Worm (Caenorhabditis elegans): ENCODE measurements around the gene ZK596.2.

ZK596.2 gene

DNA sequence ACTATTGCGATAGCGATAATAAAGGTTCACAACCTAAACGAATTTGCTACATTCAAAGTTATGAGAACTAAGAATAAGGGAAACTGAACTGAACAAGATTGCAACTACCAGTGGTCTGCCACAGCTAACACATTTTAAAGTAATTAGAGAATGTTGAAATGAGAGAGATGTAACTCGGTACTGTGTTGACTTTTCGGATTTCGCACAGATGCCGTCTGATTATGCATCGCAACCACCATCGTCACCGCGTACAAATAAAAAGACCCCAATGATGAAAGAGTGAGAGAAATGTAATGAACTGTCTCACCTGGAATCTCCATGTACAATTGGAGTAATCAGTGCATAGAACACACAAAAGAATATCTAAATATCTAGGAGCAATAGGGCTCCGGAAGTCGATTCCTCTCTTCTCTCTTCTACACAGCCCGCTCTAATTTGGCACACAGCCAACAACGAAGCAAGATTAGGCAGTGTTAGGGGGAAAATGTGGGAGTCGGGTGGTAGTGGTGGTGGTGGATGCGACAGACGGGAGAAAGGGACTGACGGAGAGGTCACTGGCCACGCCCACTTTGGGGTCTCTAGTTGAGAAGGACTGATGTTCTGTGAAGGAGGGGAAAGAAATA, 40.4 kb downstream of the ZK596.2 start, which contains the start of gene F13E9.11:
TSS of gene F13E9.11 (minus strand) at position 507 of the 623 bp plus-strand sequence.
- TF ChIP-seq cnd-1 (tag; optimal IDR thresholded peaks at IDR 0.05) (peak; percentile 71), ztf-11 (tag; optimal IDR thresholded peaks at IDR 0.05) (peak; percentile 7), ceh-43 (GFP tag; optimal IDR thresholded peaks at IDR 0.05) (no peak), ces-1 (GFP tag; optimal IDR thresholded peaks at IDR 0.05) (peak; percentile 37), mep-1 (tag; optimal IDR thresholded peaks at IDR 0.05) (peak; percentile 43)

DNA sequence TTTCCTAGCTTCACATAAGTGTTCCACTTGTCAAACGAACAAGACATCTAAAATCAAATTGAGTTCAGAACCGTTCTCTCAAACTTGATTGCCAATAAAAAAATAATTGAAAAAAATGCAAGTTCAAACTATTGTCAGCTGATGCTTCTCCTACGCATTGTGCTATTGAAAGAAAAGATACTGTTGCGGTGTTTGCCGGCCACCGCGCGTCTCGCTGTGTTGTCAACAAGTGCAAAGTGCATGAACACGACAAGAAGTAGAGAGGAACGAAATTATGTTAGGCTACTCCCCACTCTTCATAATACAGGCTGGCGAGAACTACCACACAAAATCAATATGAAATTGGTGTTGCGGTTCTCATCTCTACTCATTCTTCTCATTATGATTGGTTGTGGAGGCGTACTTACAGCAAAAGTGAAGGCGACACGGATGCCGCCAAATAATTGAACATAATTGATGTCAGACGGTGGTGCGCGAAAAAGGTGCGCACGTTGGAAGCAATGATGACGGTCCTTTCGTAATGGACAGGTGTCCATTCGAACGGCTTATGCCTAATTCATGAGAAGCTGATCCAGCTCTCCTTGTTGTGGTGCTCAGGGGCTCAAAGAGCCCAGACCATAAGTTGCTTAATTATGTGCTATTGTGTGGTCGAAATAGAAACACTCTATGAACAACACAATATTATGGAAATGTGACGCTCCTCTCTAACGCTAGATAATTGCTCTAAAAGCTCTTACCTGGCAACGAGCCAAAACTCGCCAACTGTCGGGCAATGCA, 41.5 kb downstream of the ZK596.2 start:
- TF ChIP-seq ces-1 (GFP tag; optimal IDR thresholded peaks at IDR 0.05) (peak; percentile 18), hlh-1 (tag; optimal IDR thresholded peaks at IDR 0.05) (peak; percentile 2), mls-2 (tag; optimal IDR thresholded peaks at IDR 0.05) (peak; percentile 71), pha-4 (tag; optimal IDR thresholded peaks at IDR 0.05) (peak; percentile 59), ceh-43 (GFP tag; optimal IDR thresholded peaks at IDR 0.05) (peak; percentile 72), mab-5 (tag; optimal IDR thresholded peaks at IDR 0.05) (no peak), ham-2 (GFP tag; optimal IDR thresholded peaks at IDR 0.05) (peak; percentile 47), nhr-2 (tag; optimal IDR thresholded peaks at IDR 0.05) (no peak)

DNA sequence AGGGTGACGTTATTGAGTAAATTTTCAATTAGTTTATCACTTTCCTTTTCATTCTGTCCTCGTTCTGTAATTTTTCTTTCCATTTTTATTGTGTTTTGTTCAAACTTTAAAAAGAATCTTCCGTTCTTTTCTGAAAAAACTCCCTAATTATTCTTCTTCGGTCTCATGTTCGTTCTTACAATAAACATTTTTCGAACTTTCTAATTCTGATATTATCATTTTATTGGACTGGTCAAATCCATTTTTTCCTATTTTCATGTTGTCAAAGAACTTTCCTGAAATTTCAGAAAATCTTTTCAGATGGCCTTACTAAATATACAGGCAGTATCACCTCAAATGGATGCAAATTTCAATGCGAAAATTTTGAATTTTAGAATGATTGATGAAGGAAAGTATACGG, 45.1 kb downstream of the ZK596.2 start, which contains the start of gene nish-1:
TSS of gene nish-1 (plus strand) at position 301 of the 400 bp plus-strand sequence.
- TF ChIP-seq ham-2 (GFP tag; optimal IDR thresholded peaks at IDR 0.05), result no peak
- TF ChIP-seq snpc-4 (tag; optimal IDR thresholded peaks at IDR 0.05), result no peak
- TF ChIP-seq unc-120 (tag; optimal IDR thresholded peaks at IDR 0.05; ENCODE audit: poor library complexity, severe bottlenecking), result no peak
- TF ChIP-seq ztf-11 (tag; optimal IDR thresholded peaks at IDR 0.05), result no peak
- TF ChIP-seq flh-1 (GFP tag; optimal IDR thresholded peaks at IDR 0.05), result no peak
- TF ChIP-seq hlh-1 (tag; optimal IDR thresholded peaks at IDR 0.05), result no peak
- no peak for TF ChIP-seq ces-1 (GFP tag; optimal IDR thresholded peaks at IDR 0.05)
- no peak for TF ChIP-seq nhr-28 (tag; optimal IDR thresholded peaks at IDR 0.05)
- no peak for TF ChIP-seq M03D4.4 (tag; optimal IDR thresholded peaks at IDR 0.05)
- TF ChIP-seq bed-3 (GFP tag; optimal IDR thresholded peaks at IDR 0.05), result no peak
- TF ChIP-seq tbx-8 (GFP tag; optimal IDR thresholded peaks at IDR 0.05), result no peak
- TF ChIP-seq lin-13 (tag; optimal IDR thresholded peaks at IDR 0.05), result no peak
- no peak for TF ChIP-seq ceh-83 (GFP tag; optimal IDR thresholded peaks at IDR 0.05)
- TF ChIP-seq nhr-12 (tag; optimal IDR thresholded peaks at IDR 0.05), result no peak
- TF ChIP-seq unc-39 (tag; optimal IDR thresholded peaks at IDR 0.05), result no peak
- TF ChIP-seq blmp-1 (tag; optimal IDR thresholded peaks at IDR 0.05), result no peak

DNA sequence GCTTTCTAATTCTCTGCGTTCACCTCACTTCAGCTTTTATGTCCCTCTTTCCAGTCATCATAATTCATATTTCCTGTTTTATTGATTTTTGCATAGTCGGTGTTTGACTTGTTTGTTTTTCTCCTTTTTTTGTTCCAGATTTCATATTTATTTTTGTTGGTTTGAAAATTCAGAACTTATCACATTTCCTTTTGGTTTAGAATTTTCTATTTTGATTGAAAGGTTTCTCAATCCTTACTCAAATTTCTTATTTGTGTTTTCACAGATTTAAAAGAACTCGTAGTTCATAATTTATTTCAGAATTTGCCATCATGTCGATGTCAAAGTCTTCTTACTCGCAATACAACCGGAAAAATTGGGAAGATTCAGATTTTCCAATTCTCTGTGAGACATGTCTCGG, 48.0 kb downstream of the ZK596.2 start, which contains the start of gene rbm-22:
TSS of gene rbm-22 (plus strand) at position 301 of the 400 bp plus-strand sequence.
- no peak for TF ChIP-seq unc-120 (tag; optimal IDR thresholded peaks at IDR 0.05; ENCODE audit: poor library complexity, severe bottlenecking)
- TF ChIP-seq mep-1 (tag; optimal IDR thresholded peaks at IDR 0.05), result no peak
- TF ChIP-seq zip-8 (tag; optimal IDR thresholded peaks at IDR 0.05), result no peak
- no peak for TF ChIP-seq cnd-1 (tag; optimal IDR thresholded peaks at IDR 0.05)
- no peak for TF ChIP-seq tbx-8 (GFP tag; optimal IDR thresholded peaks at IDR 0.05)
- no peak for TF ChIP-seq ztf-11 (tag; optimal IDR thresholded peaks at IDR 0.05)

DNA sequence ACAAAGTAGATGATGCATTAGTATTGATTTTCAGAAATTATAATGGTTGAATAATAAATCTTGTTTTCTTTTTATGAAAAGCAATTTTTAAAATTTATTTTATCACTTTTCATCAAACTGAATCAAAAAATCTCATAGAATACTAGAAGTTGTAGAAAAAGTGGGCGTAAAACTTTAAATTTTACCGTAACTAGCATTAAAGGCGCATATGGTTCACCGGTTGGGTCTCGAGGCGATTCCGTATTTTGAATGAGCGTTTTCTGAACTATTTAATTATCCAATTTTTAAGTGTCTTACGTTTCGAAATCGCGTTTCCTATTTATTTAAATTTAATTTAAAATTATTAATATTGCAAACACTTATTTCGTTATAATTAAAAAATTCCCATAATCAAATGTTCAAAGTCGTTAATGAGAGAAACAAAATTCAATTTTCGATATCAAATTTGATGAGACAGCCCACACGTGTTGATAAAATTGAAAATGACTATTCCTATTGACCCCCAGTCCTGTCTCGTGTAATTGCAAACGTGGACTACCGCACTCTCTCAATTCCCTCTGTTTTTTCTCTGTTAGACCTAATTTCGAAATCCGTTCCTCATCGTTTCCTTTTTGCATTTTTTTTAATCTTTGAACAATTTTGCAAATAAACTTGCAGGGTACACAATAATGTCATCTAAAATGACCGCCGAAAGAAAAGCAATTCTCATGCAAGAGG, 50.6 kb downstream of the ZK596.2 start, which contains the start of the genes T11G6.2 and hars-1:
TSS of gene T11G6.2 (minus strand) at position 197 of the 717 bp plus-strand sequence.
TSS of gene hars-1 (plus strand) at position 658 of the 717 bp plus-strand sequence.
- TF ChIP-seq ceh-43 (GFP tag; optimal IDR thresholded peaks at IDR 0.05), result no peak
- TF ChIP-seq sptf-1 (tag; optimal IDR thresholded peaks at IDR 0.05), result no peak
- TF ChIP-seq nhr-12 (tag; optimal IDR thresholded peaks at IDR 0.05), result no peak
